Worm (Caenorhabditis elegans) whole organism, young adult: ENCODE measurements around the gene prx-19.

Experiments
- F39B2.1 ChIP-seq: fragments of 200-800 bp; sonication (Bioruptor generic); IDR thresholded peaks from 2 replicates; pipeline ENCODE4 v1.3.6; 2022; ENCODE audit warnings: missing genetic modification reagents, missing genetic modification characterization, missing compliant biosample characterization
- Y56A3A.18 ChIP-seq: fragments of 200-800 bp; sonication (Bioruptor generic); IDR thresholded peaks from 2 replicates; pipeline ENCODE4 v1.3.6; 2022; ENCODE audit warnings: missing genetic modification reagents, missing genetic modification characterization, missing compliant biosample characterization
- Y79H2A.3 ChIP-seq: fragments of 200-800 bp; sonication (Bioruptor generic); conservative IDR thresholded peaks from 2 replicates; pipeline ENCODE4 v1.3.6; 2022; ENCODE audit warnings: missing genetic modification reagents, missing genetic modification characterization, missing compliant biosample characterization
- attf-5 ChIP-seq: fragments of 200-800 bp; sonication (Bioruptor generic); optimal IDR thresholded peaks from 2 replicates; lab custom pipeline; 2018; ENCODE audit warnings: mild to moderate bottlenecking, missing genetic modification characterization, missing compliant biosample characterization
- ceh-79 ChIP-seq: sonication (generic microtip); optimal IDR thresholded peaks from 2 replicates; lab custom pipeline; 2017; ENCODE audit warnings: mild to moderate bottlenecking, missing genetic modification characterization, missing compliant biosample characterization
- sdz-38 ChIP-seq: sonication (generic microtip); optimal IDR thresholded peaks from 2 replicates; lab custom pipeline; 2016; ENCODE audit warnings: missing genotype, missing genetic modification characterization, missing compliant biosample characterization
- tbx-9 ChIP-seq: sonication (generic microtip); optimal IDR thresholded peaks from 2 replicates; lab custom pipeline; 2016; ENCODE audit warnings: borderline replicate concordance, missing genetic modification characterization, inconsistent platforms, missing compliant biosample characterization

DNA sequence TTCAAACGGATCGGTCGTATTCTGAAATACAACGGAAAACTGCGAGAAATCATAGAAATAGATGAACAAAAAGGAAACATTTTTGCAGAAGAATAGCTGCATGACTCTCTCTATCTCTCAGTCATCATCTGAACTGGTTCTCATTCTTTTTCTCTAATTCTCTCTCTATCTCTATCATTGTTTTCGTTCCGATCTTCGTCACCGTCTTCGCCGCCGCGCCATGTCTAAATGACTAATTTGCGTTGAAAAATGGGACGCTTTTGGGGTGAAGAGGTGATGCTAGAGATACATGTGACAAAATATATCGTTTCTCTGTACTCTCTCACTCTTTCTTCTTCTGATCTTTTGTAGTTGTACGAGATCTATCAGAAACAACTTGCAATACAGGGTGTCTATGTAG is 28.6 kb downstream of the prx-19 start:
- TF ChIP-seq tbx-9 (tag; lab: Kevin White, UChicago), result no peak
- no peak for TF ChIP-seq ceh-79 (tag; lab: Kevin White, UChicago)
- no peak for TF ChIP-seq attf-5 (GFP tag; lab: Kevin White, UChicago)
- no peak for TF ChIP-seq Y79H2A.3
- TF ChIP-seq F39B2.1 (GFP tag; lab: Robert Waterston, UW), result no peak
- TF ChIP-seq sdz-38 (tag; lab: Kevin White, UChicago), result no peak
- TF ChIP-seq Y56A3A.18 (GFP tag; lab: Robert Waterston, UW), result no peak
